Worm (Caenorhabditis elegans) whole organism, midembryonic: ENCODE results near the gene cdkl-1.

ENCODE experiments used
- flt-1 ChIP-seq: fragments of 200-800 bp; sonication (Bioruptor generic); IDR thresholded peaks from 2 replicates; pipeline ENCODE4 v1.3.6; 2022; ENCODE audit warnings: missing genetic modification characterization, missing compliant biosample characterization
- klf-2 ChIP-seq: fragments of 200-800 bp; sonication (Bioruptor generic); conservative IDR thresholded peaks from 2 replicates; pipeline ENCODE4 v1.3.6; 2022; ENCODE audit warnings: missing genetic modification reagents, missing genetic modification characterization, missing compliant biosample characterization
- tab-1 ChIP-seq: fragments of 200-800 bp; sonication (Bioruptor generic); IDR thresholded peaks from 2 replicates; pipeline ENCODE4 v1.3.6; 2022; ENCODE audit warnings: missing genetic modification characterization, missing compliant biosample characterization
- ztf-29 ChIP-seq: fragments of 200-800 bp; sonication (Bioruptor generic); IDR thresholded peaks from 2 replicates; pipeline ENCODE4 v1.3.6; 2022; ENCODE audit warnings: missing genetic modification reagents, missing genetic modification characterization, missing compliant biosample characterization

DNA sequence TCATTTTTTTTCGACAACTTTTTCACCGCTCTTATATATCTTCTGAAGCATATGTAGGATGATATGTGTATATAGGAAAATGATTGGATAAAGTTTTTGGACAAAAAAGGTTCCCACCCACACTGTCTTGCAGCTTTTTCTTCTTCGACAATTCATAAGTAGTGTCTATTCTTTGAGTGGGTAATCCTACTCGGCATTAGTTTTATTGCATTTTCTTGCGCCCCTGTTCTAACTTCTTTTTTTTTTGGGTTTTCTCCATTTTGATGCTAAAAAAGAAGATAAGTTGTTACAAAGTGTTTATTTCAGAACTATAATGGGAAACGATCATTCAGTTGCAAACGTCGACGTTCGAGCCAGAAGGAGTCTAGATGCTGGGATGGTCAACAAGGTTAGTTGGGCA is 35.6 kb downstream of the cdkl-1 start, which contains the start of gene glb-3:
- TF ChIP-seq ztf-29 (no peak), flt-1 (no peak), klf-2 (no peak), tab-1 (GFP tag; lab: Robert Waterston, UW) (no peak)
